Worm (Caenorhabditis elegans) whole organism, late embryonic: Measurements from ENCODE around the gene lir-2.

Source experiments
- Y22D7AL.16 ChIP-seq: sonication (generic microtip); optimal IDR thresholded peaks from 2 replicates; lab custom pipeline; 2016; ENCODE audit warnings: missing genetic modification characterization, missing compliant biosample characterization
- ama-1 ChIP-seq: fragments of 150-350 bp; optimal IDR thresholded peaks from 2 replicates; lab custom pipeline; 2014
- ceh-18 ChIP-seq: sonication (generic microtip); optimal IDR thresholded peaks from 2 replicates; lab custom pipeline; 2016; ENCODE audit warnings: missing genetic modification characterization, missing compliant biosample characterization
- ceh-31 ChIP-seq: sonication (generic microtip); optimal IDR thresholded peaks from 2 replicates; lab custom pipeline; 2016; ENCODE audit warnings: missing genetic modification characterization, missing compliant biosample characterization
- ceh-48 ChIP-seq: sonication (generic microtip); optimal IDR thresholded peaks from 2 replicates; lab custom pipeline; 2016; ENCODE audit warnings: missing genetic modification characterization, inconsistent platforms, missing compliant biosample characterization
- hlh-30 ChIP-seq: sonication (generic microtip); optimal IDR thresholded peaks from 2 replicates; lab custom pipeline; 2017; ENCODE audit warnings: antibody characterized with exemption, missing genetic modification characterization, missing compliant biosample characterization; ENCODE audit not compliant: insufficient read depth
- madf-2 ChIP-seq: sonication (generic microtip); optimal IDR thresholded peaks from 2 replicates; lab custom pipeline; 2017; ENCODE audit warnings: missing genetic modification characterization, missing compliant biosample characterization
- npax-4 ChIP-seq: sonication (generic microtip); optimal IDR thresholded peaks from 2 replicates; lab custom pipeline; 2016; ENCODE audit warnings: missing genetic modification characterization, missing compliant biosample characterization
- pqm-1 ChIP-seq: sonication (generic microtip); optimal IDR thresholded peaks from 2 replicates; lab custom pipeline; 2016; ENCODE audit warnings: missing genetic modification characterization, missing compliant biosample characterization
- unc-55 ChIP-seq: sonication (generic microtip); optimal IDR thresholded peaks from 2 replicates; lab custom pipeline; 2017; ENCODE audit warnings: missing biosample characterization, missing genetic modification reagents, missing genetic modification characterization
- unc-86 ChIP-seq: sonication (generic microtip); optimal IDR thresholded peaks from 2 replicates; lab custom pipeline; 2016; ENCODE audit warnings: missing genetic modification characterization, missing compliant biosample characterization

ce11 chrII:7675752-7676151 is 8.7 kb downstream of the lir-2 start:
- TF ChIP-seq madf-2 (tag; lab: Kevin White, UChicago) (no peak), hlh-30 (no peak), pqm-1 (tag; lab: Kevin White, UChicago) (no peak), ama-1 (lab: Kevin White, UChicago) (no peak), ceh-48 (tag; lab: Kevin White, UChicago) (no peak), Y22D7AL.16 (tag; lab: Kevin White, UChicago) (no peak), npax-4 (tag; lab: Kevin White, UChicago) (no peak), unc-55 (GFP tag; lab: Kevin White, UChicago) (no peak), unc-86 (tag; lab: Kevin White, UChicago) (no peak), ceh-18 (tag; lab: Kevin White, UChicago) (no peak), ceh-31 (tag; lab: Kevin White, UChicago) (no peak)
